Worm (Caenorhabditis elegans) whole organism, L1 larva: ENCODE results near the gene odr-3.

Source experiments
- C04F5.9 ChIP-seq: sonication (generic microtip); optimal IDR thresholded peaks from 2 replicates; lab custom pipeline; 2016; ENCODE audit warnings: missing genetic modification characterization, missing compliant biosample characterization
- aha-1 ChIP-seq: fragments of 150-350 bp; optimal IDR thresholded peaks from 2 replicates; lab custom pipeline; 2014; ENCODE audit warnings: missing biosample characterization, missing genetic modification characterization
- alr-1 ChIP-seq: fragments of 200-800 bp; sonication (Bioruptor generic); optimal IDR thresholded peaks from 2 replicates; lab custom pipeline; 2018; ENCODE audit warnings: borderline replicate concordance, mild to moderate bottlenecking, missing genetic modification characterization, missing compliant biosample characterization
- blmp-1 ChIP-seq: fragments of 150-350 bp; optimal IDR thresholded peaks from 2 replicates; lab custom pipeline; 2014; ENCODE audit warnings: missing biosample characterization, missing genetic modification characterization
- ceh-82 ChIP-seq, 3 experiments: fragments of 150-350 bp in 1 of 3; sonication (generic microtip) in 2 of 3; optimal IDR thresholded peaks; 2 replicates each; lab custom pipeline; 2014 to 2017; ENCODE audit warnings: missing biosample characterization in 3 of 3, missing genetic modification characterization in 3 of 3
- ceh-88 ChIP-seq: fragments of 200-800 bp; sonication (Bioruptor generic); IDR thresholded peaks from 2 replicates; pipeline ENCODE4 v1.3.6; 2022; ENCODE audit warnings: missing genetic modification characterization, missing compliant biosample characterization
- ceh-90 ChIP-seq: sonication (generic microtip); optimal IDR thresholded peaks from 2 replicates; lab custom pipeline; 2016; ENCODE audit warnings: missing genetic modification characterization, missing compliant biosample characterization
- ces-1 ChIP-seq: fragments of 150-350 bp; optimal IDR thresholded peaks from 2 replicates; lab custom pipeline; 2014; ENCODE audit warnings: missing biosample characterization, missing genetic modification reagents, missing genetic modification characterization
- dsc-1 ChIP-seq: sonication (generic microtip); optimal IDR thresholded peaks from 2 replicates; lab custom pipeline; 2016; ENCODE audit warnings: mild to moderate bottlenecking, missing genetic modification characterization, missing compliant biosample characterization
- efl-1 ChIP-seq, 4 experiments: fragments of 150-350 bp; optimal IDR thresholded peaks in 3 of 4; peaks in 1 of 4; 1 replicate in 1 of 4; 2 replicates in 3 of 4; lab custom pipeline; 2014; ENCODE audit warnings: missing biosample characterization in 2 of 4, missing genetic modification characterization in 2 of 4, missing genetic modification reagents in 2 of 4
- efl-3 ChIP-seq: fragments of 200-800 bp; sonication (Bioruptor generic); optimal IDR thresholded peaks from 2 replicates; lab custom pipeline; 2018; ENCODE audit warnings: mild to moderate bottlenecking, missing genetic modification characterization, missing compliant biosample characterization
- egl-13 ChIP-seq: sonication (generic microtip); optimal IDR thresholded peaks from 2 replicates; lab custom pipeline; 2016; ENCODE audit warnings: missing genotype, missing genetic modification reagents, missing genetic modification characterization, missing compliant biosample characterization
- elt-2 ChIP-seq: sonication (generic microtip); optimal IDR thresholded peaks from 2 replicates; lab custom pipeline; 2016; ENCODE audit warnings: missing genetic modification characterization, mild to moderate bottlenecking, inconsistent platforms, missing compliant biosample characterization, missing genetic modification reagents
- elt-3 ChIP-seq, 6 experiments: fragments of 150-350 bp in 1 of 6; sonication (generic microtip); optimal IDR thresholded peaks; 2 replicates each; lab custom pipeline; 2017 to 2018; ENCODE audit warnings: missing biosample characterization in 6 of 6, missing genetic modification characterization in 6 of 6, inconsistent platforms in 1 of 6
- fkh-10 ChIP-seq: sonication (generic microtip); optimal IDR thresholded peaks from 2 replicates; lab custom pipeline; 2017; ENCODE audit warnings: missing biosample characterization, missing genetic modification reagents, missing genetic modification characterization
- fkh-8 ChIP-seq: sonication (generic microtip); optimal IDR thresholded peaks from 2 replicates; lab custom pipeline; 2016; ENCODE audit warnings: mild to moderate bottlenecking, missing genetic modification characterization, missing compliant biosample characterization
- irx-1 ChIP-seq: sonication (generic microtip); optimal IDR thresholded peaks from 2 replicates; lab custom pipeline; 2016; ENCODE audit warnings: missing genetic modification characterization, missing compliant biosample characterization
- lin-14 ChIP-seq: fragments of 200-800 bp; sonication (Bioruptor generic); optimal IDR thresholded peaks from 2 replicates; lab custom pipeline; 2018; ENCODE audit warnings: mild to moderate bottlenecking, missing genetic modification characterization, moderate library complexity, missing compliant biosample characterization
- lin-35 ChIP-seq, 2 experiments: fragments of 150-350 bp; optimal IDR thresholded peaks; 2 replicates each; lab custom pipeline; 2014; ENCODE audit warnings: missing biosample characterization in 2 of 2, missing genetic modification characterization in 2 of 2, missing genetic modification reagents in 2 of 2
- lin-39 ChIP-seq: fragments of 150-350 bp; optimal IDR thresholded peaks from 2 replicates; lab custom pipeline; 2014; ENCODE audit warnings: missing biosample characterization, missing genetic modification reagents, missing genetic modification characterization
- mdl-1 ChIP-seq, 2 experiments: fragments of 150-350 bp; optimal IDR thresholded peaks; 2 replicates each; lab custom pipeline; 2014 to 2017; ENCODE audit warnings: missing biosample characterization in 2 of 2, missing genetic modification characterization in 2 of 2, inconsistent platforms in 1 of 2
- mep-1 ChIP-seq: fragments of 150-350 bp; optimal IDR thresholded peaks from 2 replicates; lab custom pipeline; 2014; ENCODE audit warnings: missing biosample characterization, missing genetic modification characterization
- nhr-19 ChIP-seq: fragments of 200-800 bp; sonication (Bioruptor generic); conservative IDR thresholded peaks from 2 replicates; pipeline ENCODE4 v1.3.6; 2022; ENCODE audit warnings: missing genetic modification characterization, missing compliant biosample characterization
- nhr-20 ChIP-seq: sonication (generic microtip); optimal IDR thresholded peaks from 2 replicates; lab custom pipeline; 2016; ENCODE audit warnings: mild to moderate bottlenecking, missing genetic modification characterization, missing compliant biosample characterization
- nhr-237 ChIP-seq: fragments of 150-350 bp; optimal IDR thresholded peaks from 2 replicates; lab custom pipeline; 2014; ENCODE audit warnings: missing biosample characterization, missing genetic modification characterization
- nhr-47 ChIP-seq: sonication (generic microtip); optimal IDR thresholded peaks from 2 replicates; lab custom pipeline; 2016; ENCODE audit warnings: mild to moderate bottlenecking, missing genetic modification characterization, moderate library complexity, missing compliant biosample characterization
- nhr-71 ChIP-seq: sonication (generic microtip); optimal IDR thresholded peaks from 2 replicates; lab custom pipeline; 2016; ENCODE audit warnings: mild to moderate bottlenecking, missing genetic modification characterization, moderate library complexity, missing compliant biosample characterization
- nhr-77 ChIP-seq: fragments of 150-350 bp; optimal IDR thresholded peaks from 2 replicates; lab custom pipeline; 2014; ENCODE audit warnings: missing biosample characterization, missing genetic modification characterization
- nhr-84 ChIP-seq: sonication (generic microtip); optimal IDR thresholded peaks from 2 replicates; lab custom pipeline; 2017; ENCODE audit warnings: missing biosample characterization, missing genetic modification characterization
- nhr-90 ChIP-seq: sonication (generic microtip); optimal IDR thresholded peaks from 2 replicates; lab custom pipeline; 2016; ENCODE audit warnings: mild to moderate bottlenecking, missing genetic modification characterization, missing compliant biosample characterization; ENCODE audit not compliant: poor library complexity
- pax-3 ChIP-seq: fragments of 200-800 bp; sonication (Bioruptor generic); optimal IDR thresholded peaks from 2 replicates; lab custom pipeline; 2018; ENCODE audit warnings: mild to moderate bottlenecking, missing genetic modification characterization, moderate library complexity, missing compliant biosample characterization
- snpc-4 ChIP-seq: fragments of 150-350 bp; optimal IDR thresholded peaks from 2 replicates; lab custom pipeline; 2014; ENCODE audit warnings: missing biosample characterization, missing genetic modification characterization
- sox-4 ChIP-seq: sonication (generic microtip); optimal IDR thresholded peaks from 2 replicates; lab custom pipeline; 2016; ENCODE audit warnings: missing genetic modification characterization, missing compliant biosample characterization
- sptf-1 ChIP-seq: fragments of 150-350 bp; optimal IDR thresholded peaks from 2 replicates; lab custom pipeline; 2014; ENCODE audit warnings: missing biosample characterization, missing genetic modification characterization
- sup-37 ChIP-seq: fragments of 200-800 bp; sonication (Bioruptor generic); optimal IDR thresholded peaks from 2 replicates; lab custom pipeline; 2018; ENCODE audit warnings: mild to moderate bottlenecking, missing genetic modification characterization, missing compliant biosample characterization
- xbp-1 ChIP-seq: sonication (generic microtip); optimal IDR thresholded peaks from 2 replicates; lab custom pipeline; 2016; ENCODE audit warnings: missing genetic modification characterization, missing compliant biosample characterization
- zip-4 ChIP-seq: fragments of 200-800 bp; sonication (Bioruptor generic); optimal IDR thresholded peaks from 2 replicates; lab custom pipeline; 2018; ENCODE audit warnings: mild to moderate bottlenecking, missing genetic modification characterization, moderate library complexity, missing compliant biosample characterization

odr-3 gene

ce11 chrV:13282958-13283357 lies 33.6 kb upstream of the odr-3 start:
- no peak for TF ChIP-seq mdl-1 (tag; optimal IDR thresholded peaks at IDR 0.05; lab: Kevin White, UChicago)
- peak; percentile 37 for TF ChIP-seq nhr-71 (tag; lab: Kevin White, UChicago)
- TF ChIP-seq snpc-4 (tag; lab: Kevin White, UChicago), result no peak

- TF ChIP-seq fkh-10 (no peak), blmp-1 (peak; percentile 85), efl-1 (optimal IDR thresholded peaks at IDR 0.05; lab: Kevin White, UChicago) (no peak), efl-1 (GFP tag; optimal IDR thresholded peaks at IDR 0.05 in 1 of 2; lab: Kevin White, UChicago) (peak in 1 of 2 experiments; percentile 59), nhr-47 (no peak), C04F5.9 (tag; lab: Kevin White, UChicago) (no peak)
- TF ChIP-seq, all 84 proteins: peak for 2
Observed at ce11 chrV:13280382-13280781, 31.0 kb upstream of the odr-3 start.

- TF ChIP-seq nhr-237 (tag; lab: Kevin White, UChicago) (no peak), ceh-90 (tag; lab: Kevin White, UChicago) (no peak), elt-2 (tag; lab: Kevin White, UChicago) (no peak), nhr-77 (tag; lab: Kevin White, UChicago) (no peak), nhr-90 (tag; lab: Kevin White, UChicago) (no peak), nhr-84 (tag; lab: Kevin White, UChicago) (no peak), mep-1 (no peak)
Observed at ce11 chrV:13275959-13276358, 26.6 kb upstream of the odr-3 start, which contains the start of gene F32F2.4. TSS of gene F32F2.4 (plus strand) at chrV:13276259.

ce11 chrV:13274615-13275014 lies 25.3 kb upstream of the odr-3 start:
- TF ChIP-seq sptf-1 (tag; lab: Kevin White, UChicago) (no peak), nhr-19 (no peak), pax-3 (tag; lab: Kevin White, UChicago) (peak; percentile 38), nhr-20 (tag; lab: Kevin White, UChicago) (no peak), elt-2 (tag; lab: Kevin White, UChicago) (peak; percentile 52)

ce11 chrV:13273302-13273701 lies 24.0 kb upstream of the odr-3 start:
- TF ChIP-seq xbp-1 (tag; lab: Kevin White, UChicago) (no peak), elt-2 (tag; lab: Kevin White, UChicago) (peak; percentile 54)
- TF ChIP-seq, all 84 proteins: peak for 1

ce11 chrV:13272275-13272674 lies 22.9 kb upstream of the odr-3 start:
- no peak for TF ChIP-seq ceh-88 (GFP tag; lab: Robert Waterston, UW)
- TF ChIP-seq efl-3, result no peak
- no peak for TF ChIP-seq elt-3 (tag; optimal IDR thresholded peaks at IDR 0.05; lab: Kevin White, UChicago)
- TF ChIP-seq ceh-82 (tag; optimal IDR thresholded peaks at IDR 0.05; lab: Kevin White, UChicago), result no peak
- TF ChIP-seq blmp-1, result no peak
- TF ChIP-seq alr-1 (tag; lab: Kevin White, UChicago), result no peak
- no peak for TF ChIP-seq lin-14 (GFP tag; lab: Kevin White, UChicago)
- no peak for TF ChIP-seq irx-1 (tag; lab: Kevin White, UChicago)
- no peak for TF ChIP-seq lin-35 (GFP tag; optimal IDR thresholded peaks at IDR 0.05; lab: Kevin White, UChicago)
- no peak for TF ChIP-seq nhr-19
- TF ChIP-seq egl-13 (tag; lab: Kevin White, UChicago), result no peak
- TF ChIP-seq zip-4 (GFP tag; lab: Kevin White, UChicago), result no peak
- TF ChIP-seq dsc-1, result no peak
- TF ChIP-seq sup-37 (GFP tag; lab: Kevin White, UChicago), result no peak
- TF ChIP-seq fkh-8 (tag; lab: Kevin White, UChicago), result no peak
- TF ChIP-seq fkh-10, result no peak
- no peak for TF ChIP-seq sox-4 (tag; lab: Kevin White, UChicago)
- no peak for TF ChIP-seq aha-1 (tag; lab: Kevin White, UChicago)
- TF ChIP-seq lin-39, result no peak
- no peak for TF ChIP-seq ces-1 (GFP tag; lab: Kevin White, UChicago)
